Worm (Caenorhabditis elegans) whole organism, L3 larva: ENCODE data around the gene trx-2.

Experiments
- R02D3.7 ChIP-seq: fragments of 150-350 bp; optimal IDR thresholded peaks from 2 replicates; lab custom pipeline; 2014; ENCODE audit warnings: missing biosample characterization, missing genetic modification characterization
- ZK546.5 ChIP-seq: sonication (generic microtip); optimal IDR thresholded peaks from 2 replicates; lab custom pipeline; 2017; ENCODE audit warnings: missing biosample characterization, missing genetic modification characterization
- ama-1 ChIP-seq: fragments of 150-350 bp; optimal IDR thresholded peaks from 2 replicates; lab custom pipeline; 2018
- ceh-16 ChIP-seq: sonication (generic microtip); optimal IDR thresholded peaks from 2 replicates; lab custom pipeline; 2017; ENCODE audit warnings: missing biosample characterization, missing genetic modification characterization
- ceh-28 ChIP-seq: fragments of 150-350 bp; optimal IDR thresholded peaks from 2 replicates; lab custom pipeline; 2014; ENCODE audit warnings: missing biosample characterization, missing genetic modification reagents, missing genetic modification characterization
- ceh-82 ChIP-seq: fragments of 150-350 bp; optimal IDR thresholded peaks from 2 replicates; lab custom pipeline; 2014; ENCODE audit warnings: missing biosample characterization, missing genetic modification characterization
- ceh-9 ChIP-seq: sonication (generic microtip); optimal IDR thresholded peaks from 2 replicates; lab custom pipeline; 2018; ENCODE audit warnings: missing biosample characterization, missing genetic modification characterization
- egl-27 ChIP-seq: sonication (generic microtip); optimal IDR thresholded peaks from 4 replicates; lab custom pipeline; 2017; ENCODE audit warnings: missing biosample characterization, missing genetic modification reagents, missing genetic modification characterization
- elt-2 ChIP-seq: sonication (generic microtip); optimal IDR thresholded peaks from 2 replicates; lab custom pipeline; 2016; ENCODE audit warnings: missing genetic modification reagents, mild to moderate bottlenecking, missing genetic modification characterization, missing compliant biosample characterization
- elt-3 ChIP-seq, 3 experiments: fragments of 150-350 bp in 1 of 3; sonication (generic microtip) in 2 of 3; optimal IDR thresholded peaks; 2 replicates in 2 of 3; 4 replicates in 1 of 3; lab custom pipeline; 2014 to 2017; ENCODE audit warnings: missing biosample characterization in 3 of 3, missing genetic modification characterization in 3 of 3
- eor-1 ChIP-seq, 2 experiments: fragments of 150-350 bp; optimal IDR thresholded peaks; 2 replicates each; lab custom pipeline; 2014 to 2018; ENCODE audit warnings: missing biosample characterization in 2 of 2, missing genetic modification characterization in 2 of 2
- fkh-10 ChIP-seq: sonication (generic microtip); optimal IDR thresholded peaks from 2 replicates; lab custom pipeline; 2017; ENCODE audit warnings: missing biosample characterization, missing genetic modification reagents, missing genetic modification characterization
- fkh-2 ChIP-seq: fragments of 150-350 bp; optimal IDR thresholded peaks from 2 replicates; lab custom pipeline; 2014; ENCODE audit warnings: missing biosample characterization, missing genetic modification reagents, missing genetic modification characterization
- fos-1 ChIP-seq: fragments of 150-350 bp; optimal IDR thresholded peaks from 2 replicates; lab custom pipeline; 2014; ENCODE audit warnings: missing biosample characterization, missing genetic modification characterization
- hmg-11 ChIP-seq: sonication (generic microtip); optimal IDR thresholded peaks from 2 replicates; lab custom pipeline; 2016; ENCODE audit warnings: missing genetic modification characterization, missing compliant biosample characterization
- jun-1 ChIP-seq: fragments of 150-350 bp; optimal IDR thresholded peaks from 2 replicates; lab custom pipeline; 2014; ENCODE audit warnings: missing biosample characterization, missing genetic modification reagents, missing genetic modification characterization
- lin-15B ChIP-seq: fragments of 150-350 bp; optimal IDR thresholded peaks from 2 replicates; lab custom pipeline; 2014; ENCODE audit warnings: missing biosample characterization, missing genetic modification characterization
- lin-39 ChIP-seq: fragments of 150-350 bp; optimal IDR thresholded peaks from 2 replicates; lab custom pipeline; 2018; ENCODE audit warnings: missing biosample characterization, missing genetic modification reagents, missing genetic modification characterization
- lsy-12 ChIP-seq: sonication (generic microtip); optimal IDR thresholded peaks from 2 replicates; lab custom pipeline; 2016; ENCODE audit warnings: mild to moderate bottlenecking, missing genetic modification characterization, missing compliant biosample characterization
- mdl-1 ChIP-seq: fragments of 150-350 bp; optimal IDR thresholded peaks from 2 replicates; lab custom pipeline; 2014; ENCODE audit warnings: missing biosample characterization, missing genetic modification characterization
- mml-1 ChIP-seq: fragments of 150-350 bp; sonication (generic microtip); optimal IDR thresholded peaks from 3 replicates; lab custom pipeline; 2014; ENCODE audit warnings: missing biosample characterization, missing genetic modification characterization
- nfya-1 ChIP-seq: sonication (generic microtip); optimal IDR thresholded peaks from 2 replicates; lab custom pipeline; 2017; ENCODE audit warnings: missing genetic modification characterization, mild to moderate bottlenecking, missing compliant biosample characterization, antibody characterized with exemption, moderate library complexity; ENCODE audit not compliant: insufficient read depth
- nhr-237 ChIP-seq: fragments of 150-350 bp; optimal IDR thresholded peaks from 2 replicates; lab custom pipeline; 2014; ENCODE audit warnings: missing biosample characterization, missing genetic modification characterization
- nhr-25 ChIP-seq: sonication (generic microtip); optimal IDR thresholded peaks from 2 replicates; lab custom pipeline; 2017; ENCODE audit warnings: missing biosample characterization, missing genetic modification characterization
- nhr-76 ChIP-seq: fragments of 150-350 bp; sonication (generic microtip); optimal IDR thresholded peaks from 5 replicates; lab custom pipeline; 2014; ENCODE audit warnings: missing biosample characterization, missing genetic modification characterization
- pha-4 ChIP-seq: fragments of 150-350 bp; optimal IDR thresholded peaks from 2 replicates; lab custom pipeline; 2014; ENCODE audit warnings: missing biosample characterization, missing genetic modification reagents, missing genetic modification characterization
- sea-2 ChIP-seq: fragments of 150-350 bp; sonication (generic microtip); optimal IDR thresholded peaks from 4 replicates; lab custom pipeline; 2014; ENCODE audit warnings: missing biosample characterization, missing genetic modification reagents, missing genetic modification characterization
- skn-1 ChIP-seq: fragments of 150-350 bp; optimal IDR thresholded peaks from 2 replicates; lab custom pipeline; 2014; ENCODE audit warnings: missing biosample characterization, missing genetic modification characterization
- snpc-4 ChIP-seq: fragments of 150-350 bp; optimal IDR thresholded peaks from 2 replicates; lab custom pipeline; 2014; ENCODE audit warnings: missing biosample characterization, missing genetic modification characterization
- tbx-2 ChIP-seq: sonication (generic microtip); optimal IDR thresholded peaks from 2 replicates; lab custom pipeline; 2016; ENCODE audit warnings: mild to moderate bottlenecking, missing genetic modification characterization, missing compliant biosample characterization
- unc-39 ChIP-seq: sonication (generic microtip); optimal IDR thresholded peaks from 4 replicates; lab custom pipeline; 2017; ENCODE audit warnings: missing biosample characterization, missing genetic modification characterization
- unc-62 ChIP-seq: fragments of 150-350 bp; sonication (generic microtip); optimal IDR thresholded peaks from 4 replicates; lab custom pipeline; 2014; ENCODE audit warnings: missing biosample characterization, missing genetic modification reagents, missing genetic modification characterization
- ztf-11 ChIP-seq: fragments of 150-350 bp; optimal IDR thresholded peaks from 2 replicates; lab custom pipeline; 2014; ENCODE audit warnings: missing biosample characterization, missing genetic modification characterization

trx-2 gene

DNA sequence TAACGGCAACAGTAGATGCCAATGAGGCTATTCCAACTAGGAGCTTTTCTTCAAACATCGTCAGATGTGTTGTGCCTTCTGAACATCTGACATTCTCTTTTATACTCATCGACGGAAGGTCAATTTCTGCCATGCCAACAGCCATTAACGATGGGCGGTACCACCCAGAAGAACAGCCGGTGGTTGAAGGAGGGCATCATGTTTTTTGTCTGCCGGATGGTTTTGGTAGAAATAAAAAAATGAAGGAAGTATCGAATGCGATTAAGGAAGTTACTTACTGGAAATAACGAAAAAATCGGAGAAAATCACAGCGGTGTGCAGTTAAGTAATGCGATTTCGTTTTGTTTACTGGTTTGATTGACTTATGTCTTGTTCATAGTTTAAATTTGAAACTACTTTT, 19.9 kb upstream of the trx-2 start, which contains the start of gene col-150:
col-150 (minus strand) TSS at position 101 of the 400 bp plus-strand sequence.
- TF ChIP-seq fkh-10 (GFP tag; lab: Kevin White, UChicago) (no peak), ama-1 (lab: Kevin White, UChicago) (no peak), R02D3.7 (tag; lab: Kevin White, UChicago) (no peak), lin-15B (tag; lab: Kevin White, UChicago) (no peak), lin-39 (no peak), fos-1 (tag; lab: Kevin White, UChicago) (no peak), lsy-12 (no peak), skn-1 (tag; lab: Kevin White, UChicago) (no peak), nhr-25 (no peak), ceh-16 (tag; lab: Kevin White, UChicago) (no peak), snpc-4 (tag; lab: Kevin White, UChicago) (no peak), sea-2 (GFP tag; lab: Kevin White, UChicago) (no peak), nfya-1 (tag; lab: Kevin White, UChicago) (no peak)

DNA sequence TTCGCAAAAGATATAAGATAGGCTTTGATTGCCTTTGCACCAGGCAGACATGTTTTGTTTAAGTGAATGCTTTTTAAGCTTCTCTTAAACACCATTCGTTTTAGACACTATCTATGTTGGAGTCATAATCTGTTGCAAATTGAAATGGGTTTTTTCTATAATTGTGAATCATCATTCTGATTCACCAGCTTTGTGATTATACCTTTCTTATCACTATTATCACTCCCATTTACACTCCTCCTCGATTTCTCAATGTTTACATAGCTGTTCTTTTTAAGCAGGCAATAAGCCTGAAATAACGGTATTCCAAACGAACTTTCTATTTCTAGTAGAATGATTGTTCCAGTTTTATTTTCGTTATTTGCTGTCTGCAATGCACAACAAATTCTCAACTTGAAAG, 17.4 kb upstream of the trx-2 start, which contains the start of gene B0024.4:
B0024.4 (plus strand) TSS at position 301 of the 400 bp plus-strand sequence.
- no peak for TF ChIP-seq elt-3 (tag; optimal IDR thresholded peaks at IDR 0.05; lab: Kevin White, UChicago)
- TF ChIP-seq tbx-2, result no peak
- TF ChIP-seq nhr-76 (tag; lab: Kevin White, UChicago), result no peak
- TF ChIP-seq unc-39, result no peak
- TF ChIP-seq lin-15B (tag; lab: Kevin White, UChicago), result no peak
- TF ChIP-seq nhr-25, result no peak
- TF ChIP-seq unc-62 (GFP tag; lab: Kevin White, UChicago), result no peak
- no peak for TF ChIP-seq lsy-12
- TF ChIP-seq mdl-1, result no peak
- TF ChIP-seq ztf-11 (tag; lab: Kevin White, UChicago), result no peak
- TF ChIP-seq, all 47 proteins: peak for 0

DNA sequence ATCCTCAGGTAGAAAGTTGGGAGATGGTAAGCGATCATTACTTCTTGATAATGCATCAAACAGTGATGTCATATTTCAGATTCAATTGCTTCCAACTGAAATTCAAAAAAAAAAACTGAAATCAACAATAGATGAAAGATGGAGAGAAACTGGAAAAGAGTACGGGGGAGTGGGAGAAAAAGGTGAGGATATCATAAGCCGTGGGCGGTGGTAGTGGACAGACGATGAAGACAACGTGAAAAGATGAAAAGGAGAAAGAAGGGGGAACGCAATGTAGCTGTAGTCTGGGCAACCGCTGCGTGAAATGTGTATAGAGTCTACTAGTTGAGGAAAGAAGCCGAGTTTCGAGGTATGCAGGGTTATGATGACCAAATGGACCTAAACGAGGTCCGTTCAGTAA, 7.2 kb upstream of the trx-2 start, which contains the start of gene che-12:
che-12 (minus strand) TSS at position 101 of the 400 bp plus-strand sequence.
- TF ChIP-seq nhr-237 (tag; lab: Kevin White, UChicago) (no peak), tbx-2 (no peak), ZK546.5 (no peak), jun-1 (tag; lab: Kevin White, UChicago) (no peak), egl-27 (tag; lab: Kevin White, UChicago) (no peak), pha-4 (tag; lab: Kevin White, UChicago) (no peak), sea-2 (GFP tag; lab: Kevin White, UChicago) (no peak)

DNA sequence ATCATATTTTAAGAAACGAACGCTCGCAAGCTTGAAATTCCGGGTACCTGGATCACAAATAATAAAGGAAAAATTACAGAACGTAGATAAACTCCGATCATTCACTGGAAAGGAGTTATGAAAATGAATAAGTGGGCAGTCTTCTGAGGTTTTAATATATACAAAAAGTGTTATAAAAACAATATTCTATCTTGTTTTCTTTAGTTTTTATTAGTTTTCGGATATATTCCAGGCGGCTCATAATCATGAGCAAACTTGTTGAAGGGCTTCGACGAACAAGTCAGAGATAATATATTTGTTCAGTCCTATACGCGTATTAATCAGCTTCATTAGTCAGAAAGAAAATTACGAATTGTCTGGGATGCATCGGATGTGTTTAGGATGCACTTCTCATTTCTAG, 518 bp upstream of the trx-2 start, which contains the start of gene gcy-6:
gcy-6 (minus strand) TSS at position 101 of the 400 bp plus-strand sequence.
- TF ChIP-seq elt-2 (tag; lab: Kevin White, UChicago) (no peak), mml-1 (tag; lab: Kevin White, UChicago) (no peak), ceh-82 (tag; lab: Kevin White, UChicago) (no peak), fos-1 (tag; lab: Kevin White, UChicago) (no peak), snpc-4 (tag; lab: Kevin White, UChicago) (no peak), nhr-237 (tag; lab: Kevin White, UChicago) (no peak)
- TF ChIP-seq, all 47 proteins: peak for 0

DNA sequence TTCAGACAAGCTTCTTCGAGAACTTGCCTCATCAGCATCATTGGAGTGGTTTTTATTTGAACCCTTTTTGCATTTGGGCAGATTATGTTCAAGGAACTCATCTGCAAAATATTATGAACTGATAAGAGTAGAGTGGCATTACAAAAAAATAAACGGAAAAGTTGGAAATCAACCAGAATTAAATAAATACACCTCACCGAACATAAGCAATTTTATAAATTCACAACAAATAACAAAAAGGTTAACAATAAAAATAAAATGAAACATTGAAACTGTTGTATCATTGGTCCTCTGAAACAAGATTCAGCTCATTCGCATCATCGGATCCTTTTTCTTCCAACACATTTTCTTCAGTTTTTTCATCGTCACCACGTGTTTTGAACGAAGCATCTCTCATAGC, 2.8 kb downstream of the trx-2 start, which contains the start of gene asps-1:
asps-1 (minus strand) TSS at position 101 of the 400 bp plus-strand sequence.
- TF ChIP-seq eor-1 (tag; optimal IDR thresholded peaks at IDR 0.05; lab: Kevin White, UChicago) (no peak), ceh-28 (no peak), nhr-76 (tag; lab: Kevin White, UChicago) (no peak), ceh-82 (tag; lab: Kevin White, UChicago) (no peak), elt-2 (tag; lab: Kevin White, UChicago) (no peak), ceh-9 (tag; lab: Kevin White, UChicago) (no peak), fkh-2 (tag; lab: Kevin White, UChicago) (no peak), mml-1 (tag; lab: Kevin White, UChicago) (no peak), hmg-11 (tag; lab: Kevin White, UChicago) (no peak), ceh-16 (tag; lab: Kevin White, UChicago) (no peak), unc-39 (no peak), snpc-4 (tag; lab: Kevin White, UChicago) (no peak), ZK546.5 (no peak)
- TF ChIP-seq, all 47 proteins: peak for 0
